Worm (Caenorhabditis elegans): ENCODE results near the gene exo-1.

exo-1 gene

ce11 chrIII:13388621-13389020, 34.7 kb upstream of the exo-1 start (continued):
- TF ChIP-seq Y48G9A.11 (GFP tag; IDR thresholded peaks at IDR 0.05) (no peak), aha-1 (tag) (no peak), saeg-2 (GFP tag; IDR thresholded peaks at IDR 0.05) (no peak)

- TF ChIP-seq lsy-2 (tag; optimal IDR thresholded peaks at IDR 0.05) (no peak), vab-7 (GFP tag; IDR thresholded peaks at IDR 0.05) (no peak), F49E8.2 (tag; optimal IDR thresholded peaks at IDR 0.05; ENCODE audit: borderline replicate concordance) (no peak), daf-16 (GFP tag; optimal IDR thresholded peaks at IDR 0.05) (no peak), daf-16 (tag; optimal IDR thresholded peaks at IDR 0.05) (no peak), Y75B8A.6 (GFP tag; IDR thresholded peaks at IDR 0.05) (no peak), egl-43 (GFP tag; IDR thresholded peaks at IDR 0.05) (no peak), nhr-102 (tag; optimal IDR thresholded peaks at IDR 0.05) (no peak), lin-15B (tag; optimal IDR thresholded peaks at IDR 0.05) (no peak), mes-2 (tag; optimal IDR thresholded peaks at IDR 0.05; ENCODE audit: poor library complexity, severe bottlenecking) (no peak)
Measured at ce11 chrIII:13389078-13389477, 34.2 kb upstream of the exo-1 start, which contains the start of gene T03F6.3. Gene T03F6.3 (plus strand): TSS chrIII:13389395.

DNA sequence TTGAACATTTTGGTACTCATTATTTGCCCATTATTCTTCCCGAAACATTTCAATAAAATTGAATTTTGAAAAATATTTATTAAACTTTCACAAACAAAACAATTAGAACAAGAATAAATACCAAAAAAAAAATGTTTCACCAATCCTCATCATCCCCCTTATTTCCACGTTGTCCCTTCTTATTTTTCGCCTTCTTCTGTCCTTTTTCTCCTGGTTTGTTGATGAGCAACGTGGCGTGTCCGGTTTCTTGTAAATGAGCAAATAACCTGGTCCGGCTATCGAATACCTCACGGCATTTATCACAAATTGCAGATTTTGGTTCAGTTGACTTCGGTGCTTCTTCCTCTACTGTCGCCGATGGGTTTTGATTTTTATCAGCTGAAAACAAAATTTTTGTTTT, 32.5 kb upstream of the exo-1 start:
- TF ChIP-seq duxl-1 (tag; optimal IDR thresholded peaks at IDR 0.05; ENCODE audit: poor library complexity) (no peak), pqm-1 (tag; optimal IDR thresholded peaks at IDR 0.05) (no peak), mxl-3 (GFP tag; optimal IDR thresholded peaks at IDR 0.05) (no peak), mxl-2 (GFP tag; conservative IDR thresholded peaks at IDR 0.05) (no peak), spr-3 (GFP tag; optimal IDR thresholded peaks at IDR 0.05) (no peak), aha-1 (tag) (no peak), hlh-30 (tag; optimal IDR thresholded peaks at IDR 0.05; ENCODE audit: insufficient read depth) (no peak), daf-12 (tag; optimal IDR thresholded peaks at IDR 0.05) (no peak), zag-1 (tag; optimal IDR thresholded peaks at IDR 0.05) (no peak), unc-130 (GFP tag; optimal IDR thresholded peaks at IDR 0.05) (no peak)

DNA sequence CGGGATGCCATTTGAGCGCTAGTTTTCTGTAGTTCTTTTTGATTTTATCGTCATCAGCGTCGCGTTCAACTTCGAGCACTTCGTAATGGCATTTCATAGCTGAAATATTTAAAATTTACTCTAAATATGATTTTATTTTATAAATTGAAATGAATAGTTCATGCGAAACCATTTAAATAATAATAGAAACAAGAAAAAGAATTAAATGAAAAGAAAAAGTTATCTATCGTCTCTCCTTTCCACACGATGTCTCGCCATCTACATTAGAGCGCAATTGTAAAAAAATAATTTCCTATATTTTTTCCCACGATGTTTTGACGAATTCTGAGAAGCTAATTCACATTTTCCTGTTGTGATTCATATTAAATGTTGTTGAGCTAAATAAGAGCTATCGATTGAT, 30.1 kb upstream of the exo-1 start, which contains the start of gene dnj-17:
dnj-17 (minus strand) TSS at position 101 of the 400 bp plus-strand sequence.
- TF ChIP-seq lin-1 (GFP tag; IDR thresholded peaks at IDR 0.05) (no peak), saeg-2 (GFP tag; IDR thresholded peaks at IDR 0.05) (no peak), skn-1 (tag; optimal IDR thresholded peaks at IDR 0.05) (no peak), hmg-1.1 (GFP tag; IDR thresholded peaks at IDR 0.05) (no peak), pha-4 (GFP tag; IDR thresholded peaks at IDR 0.05) (no peak), pha-4 (tag; optimal IDR thresholded peaks at IDR 0.05) (no peak), snpc-4 (tag; optimal IDR thresholded peaks at IDR 0.05) (no peak), spr-1 (tag; optimal IDR thresholded peaks at IDR 0.05) (no peak), daf-8 (GFP tag; IDR thresholded peaks at IDR 0.05) (no peak), nhr-77 (tag; optimal IDR thresholded peaks at IDR 0.05) (no peak), fos-1 (tag; optimal IDR thresholded peaks at IDR 0.05) (no peak), T20F7.1 (GFP tag; optimal IDR thresholded peaks at IDR 0.05) (no peak), unc-130 (GFP tag; optimal IDR thresholded peaks at IDR 0.05) (no peak), dmd-9 (GFP tag; IDR thresholded peaks at IDR 0.05) (no peak)

- TF ChIP-seq mxl-3 (GFP tag; optimal IDR thresholded peaks at IDR 0.05) (peak; percentile 43), dmd-9 (GFP tag; IDR thresholded peaks at IDR 0.05) (no peak)
Measured at ce11 chrIII:13393647-13394046, 29.7 kb upstream of the exo-1 start, which contains the start of gene qdpr-1. Gene qdpr-1 (plus strand): TSS chrIII:13393910.

All from whole organism, L4 larva.